Fruit fly (Drosophila melanogaster) whole organism, embryonic: ENCODE results near the gene eIF4A.

Source experiments
- BEAF-32 ChIP-seq: fragments of 200-800 bp; sonication (Bioruptor generic); optimal IDR thresholded peaks from 3 replicates; lab custom pipeline; 2017; ENCODE audit warnings: missing biosample characterization, missing genetic modification characterization, mild to moderate bottlenecking, moderate library complexity, missing genetic modification reagents
- Blimp-1 ChIP-seq: fragments of 200-800 bp; sonication (Bioruptor generic); optimal IDR thresholded peaks from 3 replicates; lab custom pipeline; 2018; ENCODE audit warnings: missing biosample characterization, missing genetic modification characterization, mild to moderate bottlenecking, moderate library complexity, missing genetic modification reagents
- CG10979 ChIP-seq: fragments of 200-800 bp; sonication (Bioruptor generic); optimal IDR thresholded peaks from 2 replicates; lab custom pipeline; 2018; ENCODE audit warnings: missing biosample characterization, mild to moderate bottlenecking, missing genetic modification characterization, moderate library complexity
- CG12155 ChIP-seq: fragments of 200-800 bp; sonication (Bioruptor generic); optimal IDR thresholded peaks from 3 replicates; lab custom pipeline; 2016; ENCODE audit warnings: missing biosample characterization, missing genetic modification characterization
- CG17359 ChIP-seq: fragments of 200-800 bp; sonication (Bioruptor generic); optimal IDR thresholded peaks from 3 replicates; lab custom pipeline; 2018; ENCODE audit warnings: missing biosample characterization, mild to moderate bottlenecking, missing genetic modification characterization, moderate library complexity
- CG17361 ChIP-seq: fragments of 200-800 bp; sonication (Bioruptor generic); IDR thresholded peaks from 3 replicates; pipeline ENCODE4 v1.3.6; 2022; ENCODE audit warnings: missing biosample characterization, missing genetic modification characterization
- CG17829 ChIP-seq: fragments of 200-800 bp; optimal IDR thresholded peaks from 2 replicates; lab custom pipeline; 2019; ENCODE audit warnings: missing biosample characterization, mild to moderate bottlenecking, missing genetic modification characterization, moderate library complexity
- CG2120 ChIP-seq: fragments of 200-800 bp; sonication (Bioruptor generic); optimal IDR thresholded peaks from 3 replicates; lab custom pipeline; 2016; ENCODE audit warnings: missing biosample characterization, missing genetic modification characterization
- CG2678 ChIP-seq: fragments of 200-800 bp; sonication (Bioruptor generic); optimal IDR thresholded peaks from 3 replicates; lab custom pipeline; 2019; ENCODE audit warnings: missing biosample characterization, mild to moderate bottlenecking, missing genetic modification characterization, moderate library complexity
- CG2712 ChIP-seq: fragments of 200-800 bp; optimal IDR thresholded peaks from 3 replicates; lab custom pipeline; 2019; ENCODE audit warnings: missing biosample characterization, mild to moderate bottlenecking, missing genetic modification characterization, moderate library complexity
- CG31441 ChIP-seq: fragments of 200-800 bp; sonication (Bioruptor generic); IDR thresholded peaks from 2 replicates; pipeline ENCODE4 v1.3.6; 2022; ENCODE audit warnings: missing biosample characterization, missing genetic modification characterization
- CG4404 ChIP-seq: fragments of 200-800 bp; sonication (Bioruptor generic); IDR thresholded peaks from 2 replicates; pipeline ENCODE4 v1.3.6; 2022; ENCODE audit warnings: missing biosample characterization, missing genetic modification characterization
- CG4424 ChIP-seq: fragments of 200-800 bp; sonication (Bioruptor generic); optimal IDR thresholded peaks from 3 replicates; lab custom pipeline; 2016; ENCODE audit warnings: missing biosample characterization, missing genetic modification characterization
- CG6254 ChIP-seq: fragments of 200-800 bp; sonication (Bioruptor generic); optimal IDR thresholded peaks from 3 replicates; lab custom pipeline; 2017; ENCODE audit warnings: mild to moderate bottlenecking, missing biosample characterization, missing genetic modification reagents, missing genetic modification characterization
- CG6689 ChIP-seq: fragments of 200-800 bp; sonication (Bioruptor generic); IDR thresholded peaks from 2 replicates; pipeline ENCODE4 v1.3.6; 2022; ENCODE audit warnings: missing biosample characterization, missing genetic modification characterization
- CG7839 ChIP-seq: fragments of 200-800 bp; sonication (Bioruptor generic); optimal IDR thresholded peaks from 3 replicates; lab custom pipeline; 2018; ENCODE audit warnings: missing biosample characterization, mild to moderate bottlenecking, missing genetic modification characterization, moderate library complexity
- CG8290 ChIP-seq, 3 experiments: fragments of 200-800 bp; sonication (Bioruptor generic); optimal IDR thresholded peaks; 2 replicates each; lab custom pipeline; 2016 to 2019; ENCODE audit warnings: missing biosample characterization in 3 of 3, missing genetic modification characterization in 3 of 3, mild to moderate bottlenecking in 2 of 3, moderate library complexity in 1 of 3
- CG8359 ChIP-seq: fragments of 200-800 bp; sonication (Bioruptor generic); optimal IDR thresholded peaks from 2 replicates; lab custom pipeline; 2017; ENCODE audit warnings: missing biosample characterization, mild to moderate bottlenecking, missing genetic modification characterization, borderline replicate concordance
- CG9727 ChIP-seq: fragments of 200-800 bp; sonication (Bioruptor generic); optimal IDR thresholded peaks from 3 replicates; lab custom pipeline; 2017; ENCODE audit warnings: missing biosample characterization, mild to moderate bottlenecking, missing genetic modification characterization
- Gug ChIP-seq: fragments of 200-800 bp; sonication (Bioruptor generic); IDR thresholded peaks from 4 replicates; pipeline ENCODE4 v1.3.6; 2022; ENCODE audit warnings: missing biosample characterization, missing genetic modification characterization
- HmgZ ChIP-seq: fragments of 200-800 bp; sonication (Bioruptor generic); optimal IDR thresholded peaks from 2 replicates; lab custom pipeline; 2018; ENCODE audit warnings: missing biosample characterization, mild to moderate bottlenecking, missing genetic modification characterization
- Hr51 ChIP-seq, 2 experiments: fragments of 200-800 bp; sonication (Bioruptor generic); optimal IDR thresholded peaks; 2 replicates in 1 of 2; 3 replicates in 1 of 2; lab custom pipeline; 2016 to 2018; ENCODE audit warnings: missing biosample characterization in 2 of 2, missing genetic modification characterization in 2 of 2, mild to moderate bottlenecking in 1 of 2, moderate library complexity in 1 of 2
- PHDP ChIP-seq: fragments of 200-800 bp; sonication (Bioruptor generic); optimal IDR thresholded peaks from 3 replicates; lab custom pipeline; 2018; ENCODE audit warnings: missing biosample characterization, mild to moderate bottlenecking, missing genetic modification characterization, moderate library complexity
- Ssrp ChIP-seq: fragments of 200-800 bp; sonication (Bioruptor generic); optimal IDR thresholded peaks from 2 replicates; lab custom pipeline; 2018; ENCODE audit warnings: missing biosample characterization, mild to moderate bottlenecking, missing genetic modification characterization, moderate library complexity
- bsh ChIP-seq, 2 experiments: fragments of 200-800 bp; sonication (Bioruptor generic); optimal IDR thresholded peaks; 2 replicates each; lab custom pipeline; 2017 to 2018; ENCODE audit warnings: mild to moderate bottlenecking in 2 of 2, missing biosample characterization in 2 of 2, missing genetic modification characterization in 2 of 2, moderate library complexity in 1 of 2
- dmrt11E ChIP-seq: fragments of 200-800 bp; sonication (Bioruptor generic); optimal IDR thresholded peaks from 3 replicates; lab custom pipeline; 2018; ENCODE audit warnings: missing biosample characterization, mild to moderate bottlenecking, missing genetic modification characterization, moderate library complexity
- dmrt99B ChIP-seq: fragments of 200-800 bp; sonication (Bioruptor generic); optimal IDR thresholded peaks from 2 replicates; lab custom pipeline; 2018; ENCODE audit warnings: missing biosample characterization, mild to moderate bottlenecking, missing genetic modification characterization, moderate library complexity
- dysf ChIP-seq: fragments of 200-800 bp; sonication (Bioruptor generic); IDR thresholded peaks from 3 replicates; pipeline ENCODE4 v1.3.6; 2022; ENCODE audit warnings: missing biosample characterization, missing genetic modification characterization
- fd96Cb ChIP-seq: fragments of 200-800 bp; sonication (Bioruptor generic); optimal IDR thresholded peaks from 2 replicates; lab custom pipeline; 2018; ENCODE audit warnings: missing biosample characterization, mild to moderate bottlenecking, missing genetic modification characterization, moderate library complexity
- fru ChIP-seq: fragments of >200 bp; optimal IDR thresholded peaks from 2 replicates; lab custom pipeline; 2017
- fu2 ChIP-seq: fragments of 200-800 bp; sonication (Bioruptor generic); optimal IDR thresholded peaks from 2 replicates; lab custom pipeline; 2016; ENCODE audit warnings: missing biosample characterization, missing genetic modification characterization
- gcm ChIP-seq: fragments of 200-800 bp; sonication (Bioruptor generic); optimal IDR thresholded peaks from 2 replicates; lab custom pipeline; 2019; ENCODE audit warnings: missing biosample characterization, mild to moderate bottlenecking, missing genetic modification characterization, moderate library complexity
- nmo ChIP-seq: fragments of 200-800 bp; sonication (Bioruptor generic); optimal IDR thresholded peaks from 2 replicates; lab custom pipeline; 2018; ENCODE audit warnings: missing biosample characterization, mild to moderate bottlenecking, missing genetic modification characterization, moderate library complexity
- nom ChIP-seq: fragments of 200-800 bp; sonication (Bioruptor generic); optimal IDR thresholded peaks from 2 replicates; lab custom pipeline; 2017; ENCODE audit warnings: missing biosample characterization, missing genetic modification characterization, mild to moderate bottlenecking, moderate library complexity, missing genetic modification reagents
- phol ChIP-seq: fragments of 200-800 bp; sonication (Bioruptor generic); optimal IDR thresholded peaks from 3 replicates; lab custom pipeline; 2018; ENCODE audit warnings: missing biosample characterization, mild to moderate bottlenecking, missing genetic modification characterization, moderate library complexity
- prd ChIP-seq, 3 experiments: fragments of >200 bp in 2 of 3; fragments of 200-800 bp in 1 of 3; sonication (Bioruptor generic) in 1 of 3; optimal IDR thresholded peaks in 2 of 3; IDR thresholded peaks in 1 of 3; 2 replicates in 2 of 3; 3 replicates in 1 of 3; pipeline versions ENCODE4 v1.3.6 to Lab custom; 2017 to 2022; ENCODE audit warnings: missing biosample characterization in 1 of 3, missing genetic modification characterization in 1 of 3
- pzg ChIP-seq: fragments of 200-800 bp; sonication (Bioruptor generic); optimal IDR thresholded peaks from 3 replicates; lab custom pipeline; 2018; ENCODE audit warnings: missing biosample characterization, mild to moderate bottlenecking, missing genetic modification characterization, moderate library complexity
- zen ChIP-seq: fragments of 200-800 bp; sonication (Bioruptor generic); optimal IDR thresholded peaks from 3 replicates; lab custom pipeline; 2018; ENCODE audit warnings: missing biosample characterization, mild to moderate bottlenecking, missing genetic modification characterization, moderate library complexity

eIF4A gene

dm6 chr2L:6022793-6023192 lies 41.2 kb downstream of the eIF4A start (continued):
- TF ChIP-seq fd96Cb (tag; lab: Kevin White, UChicago) = peak; percentile 23
- peak; percentile 6 for TF ChIP-seq CG8359 (GFP tag; lab: Kevin White, UChicago)
- TF ChIP-seq nmo (GFP tag; lab: Kevin White, UChicago) = peak; percentile 57
- peak; percentile 64 for TF ChIP-seq nom (GFP tag; lab: Kevin White, UChicago)
- TF ChIP-seq dmrt11E = peak; percentile 13
- peak; percentile 29 for TF ChIP-seq dmrt99B (tag; lab: Kevin White, UChicago)
- no peak for TF ChIP-seq pzg
- no peak for TF ChIP-seq BEAF-32
- TF ChIP-seq CG8290 (GFP tag; optimal IDR thresholded peaks at IDR 0.05; lab: Kevin White, UChicago) = no peak
- TF ChIP-seq CG8290 (tag; optimal IDR thresholded peaks at IDR 0.05; lab: Kevin White, UChicago) = no peak
- TF ChIP-seq CG17361 (GFP tag; lab: Robert Waterston, UW) = peak; percentile 61
- TF ChIP-seq fru (lab: Kevin White, UChicago) = no peak
- TF ChIP-seq CG9727 (GFP tag; lab: Kevin White, UChicago) = peak; percentile 52
- TF ChIP-seq fu2 (GFP tag; lab: Kevin White, UChicago) = no peak
- TF ChIP-seq Ssrp = peak; percentile 44
- 0 out of 2 replicates have a peak, but pooled peaks have one; percentile 24 for TF ChIP-seq CG6689 (GFP tag; lab: Robert Waterston, UW)
- peak; percentile 16 for TF ChIP-seq zen (tag; lab: Kevin White, UChicago)
- TF ChIP-seq CG10979 (tag; lab: Kevin White, UChicago) = peak; percentile 47
- TF ChIP-seq Gug (GFP tag; lab: Robert Waterston, UW) = 0 out of 4 replicates have a peak, but pooled peaks have one; percentile 36
- TF ChIP-seq CG6254 = peak; percentile 1
- TF ChIP-seq prd (optimal IDR thresholded peaks at IDR 0.05; lab: Kevin White, UChicago) = no peak
- TF ChIP-seq prd (GFP tag; IDR thresholded peaks at IDR 0.05; lab: Robert Waterston, UW) = peak; percentile 30; the same call in 1 of the 3 replicates
- TF ChIP-seq CG4404 = peak; percentile 68
- TF ChIP-seq bsh (GFP tag; optimal IDR thresholded peaks at IDR 0.05; lab: Kevin White, UChicago) = peak; percentile 31 to 34
- TF ChIP-seq Hr51 (GFP tag; optimal IDR thresholded peaks at IDR 0.05; lab: Kevin White, UChicago) = no peak
- peak; percentile 18 for TF ChIP-seq CG17359 (tag; lab: Kevin White, UChicago)
- peak; percentile 47; the same call in 1 of the 2 replicates for TF ChIP-seq CG31441 (GFP tag; lab: Robert Waterston, UW)
- peak; percentile 13 for TF ChIP-seq CG4424 (GFP tag; lab: Kevin White, UChicago)
- peak; percentile 56 for TF ChIP-seq CG2678 (tag; lab: Kevin White, UChicago)
- no peak for TF ChIP-seq CG12155 (GFP tag; lab: Kevin White, UChicago)
- TF ChIP-seq gcm (GFP tag; lab: Kevin White, UChicago) = no peak
- TF ChIP-seq CG2712 = peak; percentile 70
- peak; percentile 25 for TF ChIP-seq Blimp-1 (GFP tag; lab: Kevin White, UChicago)
- TF ChIP-seq phol = peak; percentile 58
- peak; percentile 40 for TF ChIP-seq CG17829 (tag; lab: Kevin White, UChicago)
- TF ChIP-seq CG2120 (GFP tag; lab: Kevin White, UChicago) = no peak
- no peak for TF ChIP-seq PHDP (tag; lab: Kevin White, UChicago)
- peak; percentile 42 for TF ChIP-seq CG7839 (tag; lab: Kevin White, UChicago)
- TF ChIP-seq HmgZ (tag; lab: Kevin White, UChicago) = no peak
- 0 out of 3 replicates have a peak, but pooled peaks have one; percentile 9 for TF ChIP-seq dysf (GFP tag; lab: Robert Waterston, UW)
- TF ChIP-seq, all 482 proteins: peak for 40
